Worm (Caenorhabditis elegans): ENCODE data around the gene lpr-3.

ce11 chrX:11047183-11047582 lies 10.0 kb upstream of the lpr-3 start, which contains the start of gene clc-1:
- TF ChIP-seq him-1 (tag; optimal IDR thresholded peaks at IDR 0.05) (no peak), dao-5 (tag; optimal IDR thresholded peaks at IDR 0.05) (no peak)
